Worm (Caenorhabditis elegans): ENCODE measurements around the gene C06B3.16.

DNA sequence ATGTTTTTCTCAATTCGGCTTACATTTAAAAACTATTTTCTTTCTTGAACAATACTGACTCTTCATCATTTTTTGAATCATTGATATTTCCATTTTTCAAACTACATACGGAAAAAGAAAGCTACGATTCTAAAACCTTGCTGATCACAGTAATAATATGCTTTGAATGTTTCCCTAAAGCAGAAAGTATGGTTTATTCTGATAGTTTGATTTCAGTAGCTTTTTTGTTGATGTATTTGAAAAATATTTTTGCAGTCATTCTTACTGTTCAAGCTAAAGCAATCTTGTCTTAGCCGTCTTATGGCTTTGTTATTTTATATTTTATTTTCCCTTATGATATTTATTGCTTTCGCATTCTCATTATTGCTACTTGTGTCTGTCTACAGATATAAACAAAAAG, 1.8 kb upstream of the C06B3.16 start, which contains the start of gene srxa-13:
- TF ChIP-seq ceh-28 (tag; optimal IDR thresholded peaks at IDR 0.05) = no peak
- TF ChIP-seq hlh-11 (tag; optimal IDR thresholded peaks at IDR 0.05) = no peak
- no peak for TF ChIP-seq nhr-76 (tag; optimal IDR thresholded peaks at IDR 0.05)
- no peak for TF ChIP-seq nhr-28 (tag; optimal IDR thresholded peaks at IDR 0.05)
- TF ChIP-seq nhr-77 (tag; optimal IDR thresholded peaks at IDR 0.05) = no peak
- TF ChIP-seq spr-3 (GFP tag; optimal IDR thresholded peaks at IDR 0.05) = no peak
- TF ChIP-seq pha-4 (GFP tag; IDR thresholded peaks at IDR 0.05) = no peak
- no peak for TF ChIP-seq pha-4 (tag; optimal IDR thresholded peaks at IDR 0.05)
- no peak for TF ChIP-seq nhr-11 (tag; optimal IDR thresholded peaks at IDR 0.05)
- TF ChIP-seq ctbp-1 (GFP tag; IDR thresholded peaks at IDR 0.05) = no peak
- TF ChIP-seq aly-2 (tag; optimal IDR thresholded peaks at IDR 0.05) = no peak
- no peak for TF ChIP-seq dve-1 (tag; optimal IDR thresholded peaks at IDR 0.05; ENCODE audit: insufficient read depth)

All from whole organism, L4 larva.